Worm (Caenorhabditis elegans) whole organism, L4/young adult: ENCODE results near the gene C46F9.6.

ENCODE experiments used
- W03F9.2 ChIP-seq: fragments of 150-350 bp; optimal IDR thresholded peaks from 2 replicates; lab custom pipeline; 2014; ENCODE audit warnings: missing biosample characterization, missing genetic modification characterization
- him-1 ChIP-seq: sonication (generic microtip); optimal IDR thresholded peaks from 2 replicates; lab custom pipeline; 2016; ENCODE audit warnings: missing genotype, missing genetic modification reagents, missing genetic modification characterization, missing compliant biosample characterization

- TF ChIP-seq him-1 (tag; lab: Kevin White, UChicago) (no peak), W03F9.2 (no peak)
Measured at ce11 chrII:1928578-1928977, 30.5 kb downstream of the C46F9.6 start.
